Worm (Caenorhabditis elegans) whole organism, early embryonic: ENCODE measurements around the gene Y62E10A.20.

Experiments
- B0310.2 ChIP-seq: sonication (generic microtip); optimal IDR thresholded peaks from 2 replicates; lab custom pipeline; 2016; ENCODE audit warnings: mild to moderate bottlenecking, missing genetic modification characterization, missing compliant biosample characterization
- aly-1 ChIP-seq: sonication (generic microtip); optimal IDR thresholded peaks from 2 replicates; lab custom pipeline; 2016; ENCODE audit warnings: missing genetic modification characterization, missing compliant biosample characterization
- ama-1 ChIP-seq: fragments of 150-350 bp; optimal IDR thresholded peaks from 2 replicates; lab custom pipeline; 2014
- ceh-13 ChIP-seq: fragments of 200-800 bp; sonication (Bioruptor generic); optimal IDR thresholded peaks from 2 replicates; lab custom pipeline; 2018; ENCODE audit warnings: mild to moderate bottlenecking, missing genetic modification characterization, missing compliant biosample characterization
- ceh-36 ChIP-seq: sonication (generic microtip); optimal IDR thresholded peaks from 2 replicates; lab custom pipeline; 2016; ENCODE audit warnings: missing genetic modification characterization, inconsistent platforms, missing compliant biosample characterization
- ets-7 ChIP-seq: sonication (generic microtip); optimal IDR thresholded peaks from 2 replicates; lab custom pipeline; 2016; ENCODE audit warnings: missing genotype, missing genetic modification characterization, missing compliant biosample characterization
- flt-1 ChIP-seq: fragments of 200-800 bp; sonication (Bioruptor generic); IDR thresholded peaks from 2 replicates; pipeline ENCODE4 v1.3.6; 2022; ENCODE audit warnings: missing genetic modification characterization, missing compliant biosample characterization
- hmbx-1 ChIP-seq: sonication (generic microtip); optimal IDR thresholded peaks from 2 replicates; lab custom pipeline; 2016; ENCODE audit warnings: mild to moderate bottlenecking, missing genetic modification characterization, missing compliant biosample characterization
- hmg-4 ChIP-seq: fragments of 200-800 bp; sonication (Bioruptor generic); optimal IDR thresholded peaks from 2 replicates; lab custom pipeline; 2018; ENCODE audit warnings: mild to moderate bottlenecking, missing genetic modification characterization, missing compliant biosample characterization
- hnd-1 ChIP-seq: sonication (generic microtip); optimal IDR thresholded peaks from 2 replicates; lab custom pipeline; 2016; ENCODE audit warnings: missing genetic modification characterization, missing compliant biosample characterization
- scrt-1 ChIP-seq: fragments of 200-800 bp; sonication (Bioruptor generic); IDR thresholded peaks from 2 replicates; pipeline ENCODE4 v1.3.6; 2022; ENCODE audit warnings: missing genetic modification characterization, missing compliant biosample characterization
- tbx-11 ChIP-seq: fragments of 200-800 bp; sonication (Bioruptor generic); IDR thresholded peaks from 2 replicates; pipeline ENCODE4 v1.3.6; 2022; ENCODE audit warnings: missing genetic modification characterization, missing compliant biosample characterization
- tbx-37 ChIP-seq: fragments of 200-800 bp; sonication (Bioruptor generic); conservative IDR thresholded peaks from 2 replicates; pipeline ENCODE4 v1.3.6; 2022; ENCODE audit warnings: missing genetic modification reagents, missing genetic modification characterization, missing compliant biosample characterization
- tra-4 ChIP-seq: sonication (generic microtip); optimal IDR thresholded peaks from 2 replicates; lab custom pipeline; 2017; ENCODE audit warnings: missing genetic modification characterization, missing compliant biosample characterization

ce11 chrIV:13422200-13422599 lies 36.3 kb upstream of the Y62E10A.20 start, which contains the start of gene nol-9:
- TF ChIP-seq ama-1 (lab: Kevin White, UChicago) (no peak), hnd-1 (tag; lab: Kevin White, UChicago) (no peak), ceh-13 (GFP tag; lab: Kevin White, UChicago) (no peak), tra-4 (tag; lab: Kevin White, UChicago) (no peak), aly-1 (tag; lab: Kevin White, UChicago) (no peak), tbx-11 (no peak), ceh-36 (tag; lab: Kevin White, UChicago) (no peak), tbx-37 (no peak), hmg-4 (GFP tag; lab: Kevin White, UChicago) (no peak), B0310.2 (tag; lab: Kevin White, UChicago) (no peak), scrt-1 (GFP tag; lab: Robert Waterston, UW) (no peak), ets-7 (tag; lab: Kevin White, UChicago) (no peak), flt-1 (GFP tag; lab: Robert Waterston, UW) (no peak), hmbx-1 (tag; lab: Kevin White, UChicago) (no peak)
